Worm (Caenorhabditis elegans) whole organism, early embryonic: Measurements from ENCODE around the gene F17E9.2.

Experiments
- F13C5.2 ChIP-seq: sonication (generic microtip); optimal IDR thresholded peaks from 2 replicates; lab custom pipeline; 2017; ENCODE audit warnings: mild to moderate bottlenecking, missing genetic modification characterization, inconsistent platforms, missing compliant biosample characterization
- aly-1 ChIP-seq: sonication (generic microtip); optimal IDR thresholded peaks from 2 replicates; lab custom pipeline; 2016; ENCODE audit warnings: missing genetic modification characterization, missing compliant biosample characterization
- ama-1 ChIP-seq: fragments of 150-350 bp; optimal IDR thresholded peaks from 2 replicates; lab custom pipeline; 2014
- ceh-36 ChIP-seq: sonication (generic microtip); optimal IDR thresholded peaks from 2 replicates; lab custom pipeline; 2016; ENCODE audit warnings: missing genetic modification characterization, inconsistent platforms, missing compliant biosample characterization
- ets-7 ChIP-seq: sonication (generic microtip); optimal IDR thresholded peaks from 2 replicates; lab custom pipeline; 2016; ENCODE audit warnings: missing genotype, missing genetic modification characterization, missing compliant biosample characterization
- hmbx-1 ChIP-seq: sonication (generic microtip); optimal IDR thresholded peaks from 2 replicates; lab custom pipeline; 2016; ENCODE audit warnings: mild to moderate bottlenecking, missing genetic modification characterization, missing compliant biosample characterization
- hmg-4 ChIP-seq: fragments of 200-800 bp; sonication (Bioruptor generic); optimal IDR thresholded peaks from 2 replicates; lab custom pipeline; 2018; ENCODE audit warnings: mild to moderate bottlenecking, missing genetic modification characterization, missing compliant biosample characterization
- pes-1 ChIP-seq: fragments of 200-800 bp; sonication (Bioruptor generic); IDR thresholded peaks from 2 replicates; pipeline ENCODE4 v1.3.6; 2022; ENCODE audit warnings: missing genetic modification reagents, missing genetic modification characterization, missing compliant biosample characterization
- sea-1 ChIP-seq: fragments of 200-800 bp; sonication (Bioruptor generic); conservative IDR thresholded peaks from 2 replicates; pipeline ENCODE4 v1.3.6; 2022; ENCODE audit warnings: missing genetic modification characterization, missing compliant biosample characterization
- tbx-11 ChIP-seq: fragments of 200-800 bp; sonication (Bioruptor generic); IDR thresholded peaks from 2 replicates; pipeline ENCODE4 v1.3.6; 2022; ENCODE audit warnings: missing genetic modification characterization, missing compliant biosample characterization
- tbx-37 ChIP-seq: fragments of 200-800 bp; sonication (Bioruptor generic); conservative IDR thresholded peaks from 2 replicates; pipeline ENCODE4 v1.3.6; 2022; ENCODE audit warnings: missing genetic modification reagents, missing genetic modification characterization, missing compliant biosample characterization

ce11 chrIV:8379278-8379677 is 23.6 kb downstream of the F17E9.2 start, which contains the start of gene nap-1:
- TF ChIP-seq pes-1 (no peak), ama-1 (lab: Kevin White, UChicago) (no peak), ets-7 (tag; lab: Kevin White, UChicago) (no peak), tbx-11 (GFP tag; lab: Robert Waterston, UW) (no peak), sea-1 (GFP tag; lab: Robert Waterston, UW) (no peak), F13C5.2 (tag; lab: Kevin White, UChicago) (no peak), ceh-36 (tag; lab: Kevin White, UChicago) (no peak), aly-1 (tag; lab: Kevin White, UChicago) (no peak), hmg-4 (GFP tag; lab: Kevin White, UChicago) (no peak), hmbx-1 (tag; lab: Kevin White, UChicago) (no peak), tbx-37 (GFP tag; lab: Robert Waterston, UW) (no peak)
